Worm (Caenorhabditis elegans) whole organism, L4 larva: ENCODE results near the gene ufd-3.

Experiments
- F49E8.2 ChIP-seq: sonication (generic microtip); optimal IDR thresholded peaks from 2 replicates; lab custom pipeline; 2016; ENCODE audit warnings: missing compliant biosample characterization, mild to moderate bottlenecking, missing genetic modification characterization, borderline replicate concordance
- ZK337.2 ChIP-seq: fragments of 200-800 bp; sonication (Bioruptor generic); IDR thresholded peaks from 2 replicates; pipeline ENCODE4 v1.3.6; 2022; ENCODE audit warnings: missing genetic modification reagents, missing genetic modification characterization, missing compliant biosample characterization
- daf-16 ChIP-seq, 3 experiments: sonication (generic microtip); optimal IDR thresholded peaks; 2 replicates each; lab custom pipeline; 2016 to 2017; ENCODE audit warnings: missing genetic modification characterization in 3 of 3, missing genetic modification reagents in 3 of 3, mild to moderate bottlenecking in 2 of 3, missing compliant biosample characterization in 2 of 3, missing biosample characterization in 1 of 3, moderate library complexity in 1 of 3
- dve-1 ChIP-seq: sonication (generic microtip); optimal IDR thresholded peaks from 2 replicates; lab custom pipeline; 2017; ENCODE audit warnings: antibody characterized with exemption, mild to moderate bottlenecking, missing genetic modification characterization, missing compliant biosample characterization; ENCODE audit not compliant: insufficient read depth
- fkh-10 ChIP-seq: fragments of 150-350 bp; optimal IDR thresholded peaks from 2 replicates; lab custom pipeline; 2014; ENCODE audit warnings: missing biosample characterization, missing genetic modification reagents, missing genetic modification characterization
- hif-1 ChIP-seq, 2 experiments: sonication (generic microtip); optimal IDR thresholded peaks; 2 replicates each; lab custom pipeline; 2016 to 2017; ENCODE audit warnings: missing compliant biosample characterization in 2 of 2, missing genetic modification characterization in 2 of 2, missing genetic modification reagents in 2 of 2, missing genotype in 2 of 2, mild to moderate bottlenecking in 1 of 2
- hlh-11 ChIP-seq: fragments of 200-800 bp; sonication (Bioruptor generic); optimal IDR thresholded peaks from 2 replicates; lab custom pipeline; 2018; ENCODE audit warnings: mild to moderate bottlenecking, missing genetic modification characterization, missing compliant biosample characterization
- nhr-10 ChIP-seq: fragments of 150-350 bp; optimal IDR thresholded peaks from 2 replicates; lab custom pipeline; 2014; ENCODE audit warnings: missing biosample characterization, missing genetic modification characterization
- nhr-11 ChIP-seq: fragments of 150-350 bp; optimal IDR thresholded peaks from 2 replicates; lab custom pipeline; 2014; ENCODE audit warnings: missing biosample characterization, missing genetic modification characterization
- nhr-76 ChIP-seq: fragments of 150-350 bp; optimal IDR thresholded peaks from 2 replicates; lab custom pipeline; 2014; ENCODE audit warnings: missing biosample characterization, missing genetic modification characterization
- zfp-2 ChIP-seq: sonication (generic microtip); optimal IDR thresholded peaks from 2 replicates; lab custom pipeline; 2016; ENCODE audit warnings: mild to moderate bottlenecking, missing genetic modification characterization, missing compliant biosample characterization

The ufd-3 gene

DNA sequence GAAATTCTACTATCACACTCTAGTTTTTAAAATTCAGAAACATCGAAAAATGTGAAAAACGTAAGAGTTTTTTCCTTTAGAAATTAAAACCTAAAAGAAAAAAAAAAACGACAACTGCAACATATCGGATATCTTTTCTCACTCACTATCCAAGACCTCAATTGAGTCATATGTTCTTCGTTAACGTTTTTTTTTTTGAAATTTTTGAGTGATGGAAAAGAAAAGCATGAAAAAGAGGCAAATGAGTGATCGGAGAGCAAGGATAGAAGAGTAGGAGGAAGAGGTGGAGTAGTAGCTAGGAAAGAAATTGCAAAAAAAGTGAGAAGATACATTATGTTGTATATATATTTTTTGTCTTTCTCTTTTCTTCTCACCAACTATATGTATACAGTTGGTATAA lies 49.0 kb downstream of the ufd-3 start:
- peak in 1 of 2 experiments; percentile 4 for TF ChIP-seq hif-1 (tag; optimal IDR thresholded peaks at IDR 0.05; lab: Kevin White, UChicago)
- peak; percentile 6 for TF ChIP-seq nhr-11 (tag; lab: Kevin White, UChicago)
- TF ChIP-seq nhr-10 (tag; lab: Kevin White, UChicago), result no peak
- peak; percentile 17 for TF ChIP-seq hlh-11
- TF ChIP-seq nhr-76 (tag; lab: Kevin White, UChicago), result no peak

DNA sequence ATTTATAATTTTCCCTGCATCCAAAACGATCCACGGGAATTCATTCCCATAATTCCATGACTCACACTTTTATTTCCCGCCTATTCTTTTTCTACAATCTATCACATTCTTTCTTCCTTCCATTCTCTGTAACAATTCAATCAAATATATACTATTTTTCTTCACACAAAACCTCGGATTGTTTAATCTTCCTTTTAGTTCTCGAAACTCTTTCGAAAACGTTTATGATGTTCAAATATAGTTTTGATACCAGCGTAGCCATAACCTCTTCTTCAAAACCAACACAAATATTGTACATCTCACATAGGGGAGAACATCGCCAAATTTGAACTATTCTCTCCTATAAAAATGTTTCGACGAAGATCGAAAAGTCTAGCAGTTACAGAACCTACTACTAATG lies 50.3 kb downstream of the ufd-3 start, which contains the start of gene lec-3:
TSS of gene lec-3 (plus strand) at position 301 of the 400 bp plus-strand sequence.
- peak; percentile 11 for TF ChIP-seq dve-1
- TF ChIP-seq daf-16 (GFP tag; optimal IDR thresholded peaks at IDR 0.05; lab: Kevin White, UChicago), result no peak
- no peak for TF ChIP-seq daf-16 (tag; optimal IDR thresholded peaks at IDR 0.05; lab: Kevin White, UChicago)

DNA sequence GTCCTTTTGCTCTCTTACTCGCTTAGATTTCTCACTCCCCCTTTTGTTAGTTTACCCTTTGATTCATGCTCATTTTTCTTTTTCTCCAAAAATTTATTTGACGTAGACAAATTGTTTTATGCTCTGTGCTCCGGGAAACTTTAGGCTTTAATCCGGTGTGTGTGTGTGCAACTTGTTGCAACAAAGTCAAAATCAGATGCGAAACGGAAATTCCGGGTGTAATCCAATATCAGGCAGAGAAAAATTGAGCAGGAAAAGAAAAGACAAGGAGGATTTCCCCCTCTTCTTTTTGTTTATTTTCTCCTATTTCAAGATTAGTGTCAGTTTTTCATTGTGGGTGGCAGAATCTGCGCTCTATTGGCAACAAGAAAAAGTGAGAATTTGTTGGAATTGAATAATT lies 51.9 kb downstream of the ufd-3 start:
- TF ChIP-seq fkh-10, result peak; percentile 7
- no peak for TF ChIP-seq ZK337.2 (GFP tag; lab: Robert Waterston, UW)
- no peak for TF ChIP-seq zfp-2 (tag; lab: Kevin White, UChicago)
- no peak for TF ChIP-seq daf-16 (GFP tag; optimal IDR thresholded peaks at IDR 0.05; lab: Kevin White, UChicago)
- TF ChIP-seq daf-16 (tag; optimal IDR thresholded peaks at IDR 0.05; lab: Kevin White, UChicago), result no peak
- TF ChIP-seq F49E8.2 (tag; lab: Kevin White, UChicago), result no peak
